Fruit fly (Drosophila melanogaster) whole organism, embryonic: ENCODE results near the gene CG15040.

Experiments used
- Atf3 ChIP-seq: fragments of 200-800 bp; sonication (Bioruptor generic); optimal IDR thresholded peaks from 3 replicates; lab custom pipeline; 2016; ENCODE audit warnings: missing biosample characterization, missing genetic modification characterization
- BEAF-32 ChIP-seq: fragments of 200-800 bp; sonication (Bioruptor generic); optimal IDR thresholded peaks from 3 replicates; lab custom pipeline; 2017; ENCODE audit warnings: missing biosample characterization, missing genetic modification characterization, mild to moderate bottlenecking, moderate library complexity, missing genetic modification reagents
- CG12104 ChIP-seq: fragments of 200-800 bp; sonication (Bioruptor generic); optimal IDR thresholded peaks from 3 replicates; lab custom pipeline; 2016; ENCODE audit warnings: missing biosample characterization, missing genetic modification characterization
- CG12299 ChIP-seq: fragments of 200-800 bp; sonication (Bioruptor generic); optimal IDR thresholded peaks from 2 replicates; lab custom pipeline; 2018; ENCODE audit warnings: missing biosample characterization, mild to moderate bottlenecking, missing genetic modification characterization
- CG13296 ChIP-seq: fragments of 200-800 bp; sonication (Bioruptor generic); optimal IDR thresholded peaks from 3 replicates; lab custom pipeline; 2018; ENCODE audit warnings: missing biosample characterization, mild to moderate bottlenecking, missing genetic modification characterization
- CG13624 ChIP-seq: fragments of 200-800 bp; sonication (Bioruptor generic); optimal IDR thresholded peaks from 2 replicates; lab custom pipeline; 2016; ENCODE audit warnings: missing biosample characterization, missing genetic modification characterization
- CG15514 ChIP-seq: fragments of 200-800 bp; sonication (Bioruptor generic); optimal IDR thresholded peaks from 3 replicates; lab custom pipeline; 2017; ENCODE audit warnings: missing biosample characterization, missing genetic modification characterization, mild to moderate bottlenecking, moderate library complexity, missing genetic modification reagents
- CG1602 ChIP-seq: fragments of 200-800 bp; sonication (Bioruptor generic); optimal IDR thresholded peaks from 3 replicates; lab custom pipeline; 2016; ENCODE audit warnings: missing biosample characterization, missing genetic modification characterization
- CG16863 ChIP-seq: fragments of 200-800 bp; sonication (Bioruptor generic); optimal IDR thresholded peaks from 3 replicates; lab custom pipeline; 2016; ENCODE audit warnings: missing biosample characterization, missing genetic modification characterization
- CG17912 ChIP-seq: fragments of 200-800 bp; sonication (Bioruptor generic); optimal IDR thresholded peaks from 2 replicates; lab custom pipeline; 2018; ENCODE audit warnings: missing biosample characterization, mild to moderate bottlenecking, missing genetic modification characterization
- CG2116 ChIP-seq: fragments of 200-800 bp; sonication (Bioruptor generic); optimal IDR thresholded peaks from 3 replicates; lab custom pipeline; 2018; ENCODE audit warnings: missing biosample characterization, mild to moderate bottlenecking, missing genetic modification characterization
- CG30020 ChIP-seq: fragments of 200-800 bp; optimal IDR thresholded peaks from 2 replicates; lab custom pipeline; 2019; ENCODE audit warnings: missing biosample characterization, mild to moderate bottlenecking, missing genetic modification characterization, moderate library complexity
- CG3281 ChIP-seq: fragments of 200-800 bp; sonication (Bioruptor generic); optimal IDR thresholded peaks from 3 replicates; lab custom pipeline; 2017; ENCODE audit warnings: missing biosample characterization, mild to moderate bottlenecking, missing genetic modification characterization
- CG34224 ChIP-seq: fragments of 200-800 bp; sonication (Bioruptor generic); IDR thresholded peaks from 3 replicates; pipeline ENCODE4 v1.3.6; 2022; ENCODE audit warnings: missing biosample characterization, missing genetic modification characterization; ENCODE audit not compliant: partially characterized antibody
- CG3726 ChIP-seq: fragments of 200-800 bp; sonication (Bioruptor generic); IDR thresholded peaks from 3 replicates; pipeline ENCODE4, ENCODE4 v1.3.6; 2022; ENCODE audit warnings: missing biosample characterization, missing genetic modification characterization
- CG4328 ChIP-seq: fragments of 200-800 bp; sonication (Bioruptor generic); optimal IDR thresholded peaks from 3 replicates; lab custom pipeline; 2017; ENCODE audit warnings: missing biosample characterization, missing genetic modification reagents, missing genetic modification characterization
- CG6683 ChIP-seq: fragments of 200-800 bp; sonication (Bioruptor generic); optimal IDR thresholded peaks from 2 replicates; lab custom pipeline; 2017; ENCODE audit warnings: missing biosample characterization, mild to moderate bottlenecking, missing genetic modification characterization, missing genetic modification reagents
- CG7745 ChIP-seq: fragments of 200-800 bp; sonication (Bioruptor generic); optimal IDR thresholded peaks from 2 replicates; lab custom pipeline; 2018; ENCODE audit warnings: missing biosample characterization, mild to moderate bottlenecking, missing genetic modification characterization, moderate library complexity
- CG7963 ChIP-seq: fragments of 200-800 bp; sonication (Bioruptor generic); IDR thresholded peaks from 3 replicates; pipeline ENCODE4 v1.3.6; 2022; ENCODE audit warnings: missing biosample characterization, missing genetic modification characterization; ENCODE audit not compliant: partially characterized antibody
- CG8359 ChIP-seq: fragments of 200-800 bp; sonication (Bioruptor generic); optimal IDR thresholded peaks from 2 replicates; lab custom pipeline; 2017; ENCODE audit warnings: missing biosample characterization, mild to moderate bottlenecking, missing genetic modification characterization, borderline replicate concordance
- CG8944 ChIP-seq: fragments of 200-800 bp; sonication (Bioruptor generic); optimal IDR thresholded peaks from 3 replicates; lab custom pipeline; 2016; ENCODE audit warnings: missing biosample characterization, missing genetic modification characterization
- Dad ChIP-seq: fragments of 200-800 bp; sonication (Bioruptor generic); optimal IDR thresholded peaks from 3 replicates; lab custom pipeline; 2016; ENCODE audit warnings: missing biosample characterization, missing genetic modification characterization
- Eip74EF ChIP-seq, 2 experiments: fragments of 200-800 bp in 1 of 2; fragments of >200 bp in 1 of 2; sonication (Bioruptor generic) in 1 of 2; optimal IDR thresholded peaks; 2 replicates each; lab custom pipeline; 2017 to 2019; ENCODE audit warnings: missing biosample characterization in 2 of 2, missing genetic modification characterization in 2 of 2, mild to moderate bottlenecking in 1 of 2, moderate library complexity in 1 of 2
- GATAe ChIP-seq: fragments of 200-800 bp; sonication (Bioruptor generic); conservative IDR thresholded peaks from 2 replicates; pipeline ENCODE4 v1.3.6; 2022; ENCODE audit warnings: missing biosample characterization, missing genetic modification characterization
- Hand ChIP-seq: fragments of 200-800 bp; sonication (Bioruptor generic); optimal IDR thresholded peaks from 2 replicates; lab custom pipeline; 2017; ENCODE audit warnings: mild to moderate bottlenecking, missing biosample characterization, missing genetic modification reagents, missing genetic modification characterization
- Lhr ChIP-seq: fragments of 200-800 bp; sonication (Bioruptor generic); optimal IDR thresholded peaks from 3 replicates; lab custom pipeline; 2017; ENCODE audit warnings: mild to moderate bottlenecking, missing biosample characterization, missing genetic modification reagents, missing genetic modification characterization
- Oaz ChIP-seq: fragments of 200-800 bp; sonication (Bioruptor generic); IDR thresholded peaks from 2 replicates; pipeline ENCODE4 v1.3.6; 2022; ENCODE audit warnings: missing biosample characterization, missing genetic modification characterization
- Spps ChIP-seq: fragments of 200-800 bp; sonication (Bioruptor generic); optimal IDR thresholded peaks from 2 replicates; lab custom pipeline; 2018; ENCODE audit warnings: missing biosample characterization, mild to moderate bottlenecking, missing genetic modification characterization
- Trl ChIP-seq, 3 experiments: fragments of >200 bp in 2 of 3; fragments of 200-800 bp in 1 of 3; sonication (Bioruptor generic) in 1 of 3; optimal IDR thresholded peaks; 2 replicates in 1 of 3; 3 replicates in 2 of 3; lab custom pipeline; 2016 to 2017; ENCODE audit warnings: missing biosample characterization in 1 of 3, missing genetic modification characterization in 1 of 3
- ab ChIP-seq: fragments of 200-800 bp; sonication (Bioruptor generic); optimal IDR thresholded peaks from 2 replicates; lab custom pipeline; 2016; ENCODE audit warnings: missing biosample characterization, missing genetic modification characterization
- bcd ChIP-seq: fragments of 200-800 bp; sonication (Bioruptor generic); optimal IDR thresholded peaks from 2 replicates; lab custom pipeline; 2017; ENCODE audit warnings: missing biosample characterization, mild to moderate bottlenecking, missing genetic modification characterization
- bigmax ChIP-seq: fragments of 200-800 bp; sonication (Bioruptor generic); optimal IDR thresholded peaks from 2 replicates; lab custom pipeline; 2018; ENCODE audit warnings: missing biosample characterization, mild to moderate bottlenecking, missing genetic modification characterization
- btn ChIP-seq: fragments of 200-800 bp; sonication (Bioruptor generic); optimal IDR thresholded peaks from 2 replicates; lab custom pipeline; 2016; ENCODE audit warnings: missing biosample characterization, missing genetic modification characterization
- chn ChIP-seq: fragments of 200-800 bp; sonication (Bioruptor generic); optimal IDR thresholded peaks from 2 replicates; lab custom pipeline; 2016; ENCODE audit warnings: missing biosample characterization, missing genetic modification characterization
- fd64A ChIP-seq: fragments of 200-800 bp; sonication (Bioruptor generic); optimal IDR thresholded peaks from 3 replicates; lab custom pipeline; 2018; ENCODE audit warnings: missing biosample characterization, mild to moderate bottlenecking, missing genetic modification characterization
- ftz-f1 ChIP-seq: fragments of 200-800 bp; sonication (Bioruptor generic); optimal IDR thresholded peaks from 2 replicates; lab custom pipeline; 2016; ENCODE audit warnings: missing biosample characterization, missing genetic modification characterization
- gro ChIP-seq: fragments of 200-800 bp; sonication (Bioruptor generic); optimal IDR thresholded peaks from 2 replicates; lab custom pipeline; 2016; ENCODE audit warnings: missing biosample characterization, missing genetic modification characterization
- ind ChIP-seq: fragments of 200-800 bp; sonication (Bioruptor generic); optimal IDR thresholded peaks from 3 replicates; lab custom pipeline; 2016; ENCODE audit warnings: missing biosample characterization, missing genetic modification characterization
- lilli ChIP-seq: fragments of 200-800 bp; sonication (Bioruptor generic); optimal IDR thresholded peaks from 3 replicates; lab custom pipeline; 2016; ENCODE audit warnings: missing biosample characterization, missing genetic modification characterization
- maf-S ChIP-seq: fragments of 200-800 bp; sonication (Bioruptor generic); optimal IDR thresholded peaks from 2 replicates; lab custom pipeline; 2016; ENCODE audit warnings: missing biosample characterization, missing genetic modification characterization
- nom ChIP-seq: fragments of 200-800 bp; sonication (Bioruptor generic); optimal IDR thresholded peaks from 2 replicates; lab custom pipeline; 2017; ENCODE audit warnings: missing biosample characterization, missing genetic modification characterization, mild to moderate bottlenecking, moderate library complexity, missing genetic modification reagents
- odd ChIP-seq: fragments of 200-800 bp; sonication (Bioruptor generic); optimal IDR thresholded peaks from 2 replicates; lab custom pipeline; 2017; ENCODE audit warnings: missing biosample characterization, mild to moderate bottlenecking, missing genetic modification characterization
- pan ChIP-seq, 4 experiments: fragments of >200 bp in 3 of 4; fragments of 200-800 bp in 1 of 4; sonication (Bioruptor generic) in 1 of 4; optimal IDR thresholded peaks in 3 of 4; IDR thresholded peaks in 1 of 4; 2 replicates each; pipeline versions ENCODE4 v1.3.6 to Lab custom; 2017 to 2022; ENCODE audit warnings: missing biosample characterization in 2 of 4, missing genetic modification characterization in 2 of 4, mixed read lengths in 1 of 4
- pzg ChIP-seq: fragments of 200-800 bp; sonication (Bioruptor generic); optimal IDR thresholded peaks from 3 replicates; lab custom pipeline; 2018; ENCODE audit warnings: missing biosample characterization, mild to moderate bottlenecking, missing genetic modification characterization, moderate library complexity
- sd ChIP-seq: fragments of 200-800 bp; sonication (Bioruptor generic); optimal IDR thresholded peaks from 3 replicates; lab custom pipeline; 2018; ENCODE audit warnings: missing biosample characterization, mild to moderate bottlenecking, missing genetic modification characterization, moderate library complexity
- seq ChIP-seq: fragments of 200-800 bp; sonication (Bioruptor generic); IDR thresholded peaks from 2 replicates; pipeline ENCODE4 v1.3.6; 2022; ENCODE audit warnings: missing biosample characterization, missing genetic modification characterization
- shn ChIP-seq: fragments of 200-800 bp; sonication (Bioruptor generic); optimal IDR thresholded peaks from 3 replicates; lab custom pipeline; 2016; ENCODE audit warnings: missing biosample characterization, missing genetic modification characterization
- sr ChIP-seq: fragments of 200-800 bp; sonication (Bioruptor generic); IDR thresholded peaks from 3 replicates; pipeline ENCODE4 v1.3.6; 2022; ENCODE audit warnings: missing biosample characterization, missing genetic modification characterization
- tgo ChIP-seq: fragments of 200-800 bp; sonication (Bioruptor generic); IDR thresholded peaks from 3 replicates; pipeline ENCODE4 v1.3.6; 2022; ENCODE audit warnings: missing biosample characterization, missing genetic modification characterization

CG15040 gene

dm6 chrX:18645720-18646213 lies 28.4 kb upstream of the CG15040 start (continued):
- TF ChIP-seq CG17912 (GFP tag; lab: Kevin White, UChicago) = no peak
- TF ChIP-seq chn (GFP tag; lab: Kevin White, UChicago) = peak; percentile 61
- peak in 1 of 2 experiments; percentile 46 for TF ChIP-seq Eip74EF (GFP tag; optimal IDR thresholded peaks at IDR 0.05; lab: Kevin White, UChicago)
- TF ChIP-seq btn (GFP tag; lab: Kevin White, UChicago) = no peak
- TF ChIP-seq seq (GFP tag; lab: Robert Waterston, UW) = peak; percentile 54
- TF ChIP-seq GATAe (GFP tag; lab: Robert Waterston, UW) = no peak
- no peak for TF ChIP-seq CG30020 (tag; lab: Kevin White, UChicago)
- TF ChIP-seq CG3726 (GFP tag; lab: Robert Waterston, UW) = no peak
- TF ChIP-seq tgo (GFP tag; lab: Robert Waterston, UW) = peak; percentile 61
- TF ChIP-seq Oaz (GFP tag; lab: Robert Waterston, UW) = no peak
- TF ChIP-seq Atf3 (GFP tag; lab: Kevin White, UChicago) = peak; percentile 51
- TF ChIP-seq CG6683 (GFP tag; lab: Kevin White, UChicago) = peak; percentile 3
- peak; percentile 3 for TF ChIP-seq CG2116 (GFP tag; lab: Kevin White, UChicago)
- no peak for TF ChIP-seq CG8944
- TF ChIP-seq pzg (GFP tag; lab: Kevin White, UChicago) = no peak
- TF ChIP-seq gro = peak; percentile 6
- peak; percentile 29 for TF ChIP-seq CG13624
- peak; percentile 44 for TF ChIP-seq Dad (GFP tag; lab: Kevin White, UChicago)
- no peak for TF ChIP-seq pan (optimal IDR thresholded peaks at IDR 0.05; lab: Kevin White, UChicago)
- no peak for TF ChIP-seq pan (GFP tag; optimal IDR thresholded peaks at IDR 0.05 in 1 of 2, IDR thresholded peaks at IDR 0.05 in 1 of 2)
- peak; percentile 54 for TF ChIP-seq CG13296
- TF ChIP-seq CG12299 (tag; lab: Kevin White, UChicago) = peak; percentile 1
- TF ChIP-seq nom (GFP tag; lab: Kevin White, UChicago) = no peak
- no peak for TF ChIP-seq sd
- TF ChIP-seq CG1602 (GFP tag; lab: Kevin White, UChicago) = peak; percentile 50
- peak; percentile 30 for TF ChIP-seq fd64A (GFP tag; lab: Kevin White, UChicago)
- no peak for TF ChIP-seq CG4328
- TF ChIP-seq ind (GFP tag; lab: Kevin White, UChicago) = peak; percentile 56
- peak; percentile 15 for TF ChIP-seq CG16863 (GFP tag; lab: Kevin White, UChicago)
- TF ChIP-seq CG34224 (GFP tag; lab: Robert Waterston, UW) = no peak
- no peak for TF ChIP-seq Lhr (GFP tag; lab: Kevin White, UChicago)
- no peak for TF ChIP-seq ftz-f1 (GFP tag; lab: Kevin White, UChicago)
- no peak for TF ChIP-seq Spps (tag; lab: Kevin White, UChicago)
- no peak for TF ChIP-seq Trl (optimal IDR thresholded peaks at IDR 0.05; lab: Kevin White, UChicago)
- TF ChIP-seq Trl (GFP tag; optimal IDR thresholded peaks at IDR 0.05; lab: Kevin White, UChicago) = peak; percentile 31
- no peak for TF ChIP-seq CG7963 (GFP tag; lab: Robert Waterston, UW)
- TF ChIP-seq CG3281 (GFP tag; lab: Kevin White, UChicago) = peak; percentile 49
- TF ChIP-seq CG8359 = no peak
- peak; percentile 42 for TF ChIP-seq CG15514 (GFP tag; lab: Kevin White, UChicago)
- TF ChIP-seq ab (GFP tag; lab: Kevin White, UChicago) = no peak
- TF ChIP-seq odd = peak; percentile 55
- no peak; the same call in 2 of the 3 replicates for TF ChIP-seq sr
- TF ChIP-seq bcd (GFP tag; lab: Kevin White, UChicago) = peak; percentile 67
- TF ChIP-seq Hand (GFP tag; lab: Kevin White, UChicago) = peak; percentile 49
- TF ChIP-seq BEAF-32 = no peak
- TF ChIP-seq CG12104 (GFP tag; lab: Kevin White, UChicago) = peak; percentile 58
- peak; percentile 69 for TF ChIP-seq lilli (GFP tag; lab: Kevin White, UChicago)
- TF ChIP-seq shn (GFP tag; lab: Kevin White, UChicago) = peak; percentile 7
- no peak for TF ChIP-seq maf-S (GFP tag; lab: Kevin White, UChicago)
- no peak for TF ChIP-seq bigmax (GFP tag; lab: Kevin White, UChicago)
- no peak for TF ChIP-seq CG7745 (tag; lab: Kevin White, UChicago)
